Fruit fly (Drosophila melanogaster) Kc167 (cell line): ENCODE data around the gene Tpst.

ENCODE experiments used
- Myc ChIP-seq: fragments of >200 bp; optimal IDR thresholded peaks from 2 replicates; lab custom pipeline; 2017; ENCODE audit warnings: missing external identifiers
- Sin3A ChIP-seq: fragments of >200 bp; optimal IDR thresholded peaks from 2 replicates; lab custom pipeline; 2018; ENCODE audit warnings: missing external identifiers
- h ChIP-seq: fragments of >200 bp; optimal IDR thresholded peaks from 3 replicates; lab custom pipeline; 2018; ENCODE audit warnings: missing external identifiers
- insv ChIP-seq: fragments of >200 bp; optimal IDR thresholded peaks from 3 replicates; lab custom pipeline; 2018; ENCODE audit warnings: missing external identifiers
- psq ChIP-seq: fragments of >200 bp; optimal IDR thresholded peaks from 2 replicates; lab custom pipeline; 2017; ENCODE audit warnings: missing external identifiers
- ttk ChIP-seq: sonication (Bioruptor generic); optimal IDR thresholded peaks from 2 replicates; lab custom pipeline; 2017; ENCODE audit warnings: missing external identifiers

DNA sequence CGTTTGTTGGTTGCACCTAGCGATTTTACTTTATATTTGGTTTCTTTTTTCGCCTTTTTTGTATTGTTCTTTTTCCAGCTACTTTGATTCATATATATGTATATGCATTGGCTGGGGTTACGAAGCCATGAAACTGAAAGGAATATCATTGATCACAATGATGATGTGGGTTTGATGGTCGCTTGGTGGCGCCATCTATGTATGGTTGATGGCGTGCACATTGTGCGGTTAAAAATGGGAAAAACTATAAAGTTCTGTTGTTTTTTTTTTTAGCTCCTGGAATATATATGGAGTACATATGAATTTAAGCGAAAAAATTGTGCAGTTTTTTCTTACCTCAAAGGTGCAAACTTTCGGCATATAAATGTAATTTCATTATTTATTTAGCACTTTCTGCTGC is 23.3 kb downstream of the Tpst start:
- TF ChIP-seq psq (lab: Kevin White, UChicago), result no peak
- no peak for TF ChIP-seq Myc (lab: Kevin White, UChicago)
- TF ChIP-seq Sin3A (lab: Kevin White, UChicago), result no peak
- TF ChIP-seq h (lab: Kevin White, UChicago), result no peak
- no peak for TF ChIP-seq insv (lab: Kevin White, UChicago)
- no peak for TF ChIP-seq ttk (lab: Kevin White, UChicago)
